Fruit fly (Drosophila melanogaster): ENCODE data around the gene CG42655.

dm6 chr3L:19955699-19956098, 2.2 kb upstream of the CG42655 start, which contains the start of gene CG42263:
- no peak for TF ChIP-seq nerfin-1 (tag; optimal IDR thresholded peaks at IDR 0.05)
- TF ChIP-seq schlank (tag; optimal IDR thresholded peaks at IDR 0.05): no peak
- TF ChIP-seq psq (GFP tag; optimal IDR thresholded peaks at IDR 0.05): no peak
- TF ChIP-seq CG4328 (GFP tag; optimal IDR thresholded peaks at IDR 0.05): no peak
- no peak for TF ChIP-seq CG43689 (GFP tag; IDR thresholded peaks at IDR 0.05)
- TF ChIP-seq Elba2 (GFP tag; optimal IDR thresholded peaks at IDR 0.05): no peak
- TF ChIP-seq CG14710 (tag; optimal IDR thresholded peaks at IDR 0.05): no peak
- no peak for TF ChIP-seq hb (GFP tag; IDR thresholded peaks at IDR 0.05; ENCODE audit: partially characterized antibody)
- no peak for TF ChIP-seq lmd (GFP tag; IDR thresholded peaks at IDR 0.05)
- no peak for TF ChIP-seq CG17568 (GFP tag; optimal IDR thresholded peaks at IDR 0.05)
- no peak for TF ChIP-seq Dek (tag; optimal IDR thresholded peaks at IDR 0.05)
